Worm (Caenorhabditis elegans) whole organism, L4/young adult: Measurements from ENCODE around the gene cdc-50.B.

Source experiments
- W03F9.2 ChIP-seq: fragments of 150-350 bp; optimal IDR thresholded peaks from 2 replicates; lab custom pipeline; 2014; ENCODE audit warnings: missing biosample characterization, missing genetic modification characterization
- him-1 ChIP-seq: sonication (generic microtip); optimal IDR thresholded peaks from 2 replicates; lab custom pipeline; 2016; ENCODE audit warnings: missing genotype, missing genetic modification reagents, missing genetic modification characterization, missing compliant biosample characterization

ce11 chrIV:8757729-8758128, 6.9 kb upstream of the cdc-50.B start:
- no peak for TF ChIP-seq him-1
- TF ChIP-seq W03F9.2 (tag; lab: Kevin White, UChicago), result no peak
